Fruit fly (Drosophila melanogaster): Measurements from ENCODE around the gene PolZ2.
A peak's percentile ranks its signal among the peaks of the same experiment; 100 is the strongest.

PolZ2 gene

DNA sequence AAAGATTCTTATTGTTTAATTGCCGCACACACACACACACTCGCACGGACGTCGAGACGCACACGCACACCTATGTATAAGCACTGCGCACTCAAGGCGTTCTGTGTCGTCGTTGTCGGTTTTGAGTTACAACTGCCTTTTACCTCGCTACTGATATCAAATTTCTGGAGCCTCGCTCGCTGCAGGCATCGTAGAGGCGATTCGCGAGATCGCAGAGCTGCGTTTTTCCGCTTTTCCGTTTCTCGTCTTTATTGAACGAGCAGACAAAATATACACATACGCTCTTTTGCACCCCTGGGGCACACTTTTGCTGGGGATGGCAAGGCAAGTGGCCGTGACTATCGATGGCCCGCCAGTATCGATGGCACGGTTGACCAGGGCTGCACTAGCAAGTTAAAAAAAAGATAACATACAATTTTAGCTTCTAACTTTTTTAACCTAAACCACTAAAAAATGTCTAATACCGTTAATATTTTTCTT lies 41.2 kb upstream of the PolZ2 start, which contains the start of gene CG2519 (continued):
- peak; percentile 46 for TF ChIP-seq CG5245 (GFP tag; optimal IDR thresholded peaks at IDR 0.05)
- peak; percentile 8 for TF ChIP-seq CG8281 (tag; optimal IDR thresholded peaks at IDR 0.05)
- peak; percentile 94 for TF ChIP-seq BEAF-32 (GFP tag; optimal IDR thresholded peaks at IDR 0.05)
- peak; percentile 62 for TF ChIP-seq chn (GFP tag; optimal IDR thresholded peaks at IDR 0.05)
- TF ChIP-seq pros (GFP tag; optimal IDR thresholded peaks at IDR 0.05) = peak; percentile 65
- TF ChIP-seq CG3163 (GFP tag; optimal IDR thresholded peaks at IDR 0.05) = peak; percentile 41
- TF ChIP-seq H15 (GFP tag; IDR thresholded peaks at IDR 0.05) = peak; percentile 45; the same call in 1 of the 3 replicates
- no peak for TF ChIP-seq CG17361 (GFP tag; IDR thresholded peaks at IDR 0.05)
- peak; percentile 78 for TF ChIP-seq sob (GFP tag; IDR thresholded peaks at IDR 0.05)
- peak; percentile 11 for TF ChIP-seq p53 (GFP tag; optimal IDR thresholded peaks at IDR 0.05)
- peak; percentile 51 for TF ChIP-seq dm (GFP tag; optimal IDR thresholded peaks at IDR 0.05)
- TF ChIP-seq D (optimal IDR thresholded peaks at IDR 0.05) = peak; percentile 81
- no peak for TF ChIP-seq D (GFP tag; optimal IDR thresholded peaks at IDR 0.05)
- TF ChIP-seq Hr3 (GFP tag; optimal IDR thresholded peaks at IDR 0.05) = peak; percentile 13
- TF ChIP-seq CG1792 (GFP tag; optimal IDR thresholded peaks at IDR 0.05) = peak; percentile 52
- TF ChIP-seq MESR4 (GFP tag; optimal IDR thresholded peaks at IDR 0.05) = peak; percentile 100
- TF ChIP-seq CG30020 (tag; optimal IDR thresholded peaks at IDR 0.05) = peak; percentile 79
- TF ChIP-seq ken (GFP tag; IDR thresholded peaks at IDR 0.05) = peak; percentile 77
- no peak for TF ChIP-seq disco-r (GFP tag; optimal IDR thresholded peaks at IDR 0.05)
- TF ChIP-seq ftz-f1 (GFP tag; optimal IDR thresholded peaks at IDR 0.05) = peak; percentile 81
- no peak for TF ChIP-seq pita (GFP tag; optimal IDR thresholded peaks at IDR 0.05)
- TF ChIP-seq Drgx (GFP tag; IDR thresholded peaks at IDR 0.05) = peak; percentile 4; the same call in 1 of the 2 replicates
- peak; percentile 48 for TF ChIP-seq Mad (GFP tag; optimal IDR thresholded peaks at IDR 0.05)
- peak in 1 of 2 experiments; percentile 51 for TF ChIP-seq Hr51 (GFP tag; optimal IDR thresholded peaks at IDR 0.05)
- peak; percentile 21 for TF ChIP-seq crc (GFP tag; optimal IDR thresholded peaks at IDR 0.05)
- TF ChIP-seq Aef1 (GFP tag; IDR thresholded peaks at IDR 0.05) = peak; percentile 45; the same call in 1 of the 3 replicates
- peak; percentile 19 for TF ChIP-seq CG2202 (tag; optimal IDR thresholded peaks at IDR 0.05)
- peak; percentile 49 for TF ChIP-seq Chrac-16 (GFP tag; optimal IDR thresholded peaks at IDR 0.05)
- TF ChIP-seq lov (optimal IDR thresholded peaks at IDR 0.05) = no peak
- 0 out of 3 replicates have a peak, but pooled peaks have one; percentile 53 for TF ChIP-seq lov (GFP tag; IDR thresholded peaks at IDR 0.05)
- TF ChIP-seq HLH4C (GFP tag; IDR thresholded peaks at IDR 0.05; ENCODE audit: partially characterized antibody) = peak; percentile 96
- peak; percentile 95 for TF ChIP-seq Med (GFP tag)
- 0 out of 2 replicates have a peak, but pooled peaks have one; percentile 62 for TF ChIP-seq CG3847 (GFP tag; IDR thresholded peaks at IDR 0.05)

DNA sequence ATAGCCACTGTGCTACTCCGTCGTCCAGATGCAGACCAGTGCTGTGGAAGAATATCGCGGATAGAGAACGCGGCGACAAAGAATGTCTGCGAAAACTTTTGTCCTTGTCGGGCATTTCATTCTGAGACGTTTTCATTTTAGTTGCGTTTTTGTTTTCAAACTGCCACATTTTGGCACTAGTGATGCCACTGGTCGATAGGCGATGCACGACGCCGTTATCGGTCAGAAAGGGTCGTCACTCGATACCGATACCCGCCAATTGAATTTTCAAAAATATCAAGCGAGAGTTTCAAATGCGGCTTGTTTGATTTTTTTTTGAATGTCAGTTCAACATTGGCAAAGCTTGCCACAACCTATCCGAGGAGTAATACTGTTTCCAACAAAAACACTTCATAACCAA lies 38.2 kb upstream of the PolZ2 start:
- no peak for TF ChIP-seq gt (GFP tag; IDR thresholded peaks at IDR 0.05)
- TF ChIP-seq Opbp (GFP tag; IDR thresholded peaks at IDR 0.05; ENCODE audit: partially characterized antibody) = peak; percentile 71; the same call in 2 of the 3 replicates
- peak; percentile 35 for TF ChIP-seq CG17186 (GFP tag; optimal IDR thresholded peaks at IDR 0.05)
- TF ChIP-seq croc (GFP tag; conservative IDR thresholded peaks at IDR 0.05) = no peak
- TF ChIP-seq Dref (GFP tag; IDR thresholded peaks at IDR 0.05) = peak; percentile 90
- no peak for TF ChIP-seq CG10979 (tag; optimal IDR thresholded peaks at IDR 0.05)
- no peak for TF ChIP-seq CG2129 (GFP tag; IDR thresholded peaks at IDR 0.05; ENCODE audit: partially characterized antibody)
- peak; percentile 61; the same call in 1 of the 2 replicates for TF ChIP-seq MBD-R2 (GFP tag; IDR thresholded peaks at IDR 0.05)
- no peak for TF ChIP-seq CG9609 (GFP tag; optimal IDR thresholded peaks at IDR 0.05)
- TF ChIP-seq Hmx (GFP tag; optimal IDR thresholded peaks at IDR 0.05) = no peak
- peak; percentile 35 for TF ChIP-seq CG9797 (GFP tag; optimal IDR thresholded peaks at IDR 0.05)
- no peak for TF ChIP-seq abd-A (tag; optimal IDR thresholded peaks at IDR 0.05)
- TF ChIP-seq inv (GFP tag; IDR thresholded peaks at IDR 0.05; ENCODE audit: partially characterized antibody) = peak; percentile 41; the same call in 1 of the 2 replicates
- TF ChIP-seq ERR (GFP tag; optimal IDR thresholded peaks at IDR 0.05) = no peak
- TF ChIP-seq CG1603 (tag; optimal IDR thresholded peaks at IDR 0.05) = peak; percentile 52
- peak; percentile 66; the same call in 2 of the 3 replicates for TF ChIP-seq CG14860 (GFP tag; IDR thresholded peaks at IDR 0.05; ENCODE audit: partially characterized antibody)
- no peak for TF ChIP-seq Hr39 (optimal IDR thresholded peaks at IDR 0.05)
- TF ChIP-seq ssp (GFP tag; IDR thresholded peaks at IDR 0.05) = no peak
- TF ChIP-seq Sry-δ (GFP tag; optimal IDR thresholded peaks at IDR 0.05) = peak; percentile 81
- peak; percentile 54; the same call in 1 of the 3 replicates for TF ChIP-seq CG7963 (GFP tag; IDR thresholded peaks at IDR 0.05; ENCODE audit: partially characterized antibody)

Measured in whole organism, embryonic.